Fruit fly (Drosophila melanogaster) S2 (cell line): ENCODE results near the gene lawc.

ENCODE experiments used
- CG8478 ChIP-seq: fragments of >200 bp; optimal IDR thresholded peaks from 2 replicates; lab custom pipeline; 2018
- CTCF ChIP-seq, 2 experiments: fragments of >200 bp; optimal IDR thresholded peaks; 2 replicates each; lab custom pipeline; 2018

- TF ChIP-seq CG8478 (lab: Kevin White, UChicago) (no peak), CTCF (optimal IDR thresholded peaks at IDR 0.05; lab: Kevin White, UChicago) (no peak)
Observed at dm6 chrX:8437285-8438110, 26.0 kb upstream of the lawc start, which contains the start of gene Miga.
